Worm (Caenorhabditis elegans): Measurements from ENCODE around the gene comt-2.

Gene comt-2

DNA sequence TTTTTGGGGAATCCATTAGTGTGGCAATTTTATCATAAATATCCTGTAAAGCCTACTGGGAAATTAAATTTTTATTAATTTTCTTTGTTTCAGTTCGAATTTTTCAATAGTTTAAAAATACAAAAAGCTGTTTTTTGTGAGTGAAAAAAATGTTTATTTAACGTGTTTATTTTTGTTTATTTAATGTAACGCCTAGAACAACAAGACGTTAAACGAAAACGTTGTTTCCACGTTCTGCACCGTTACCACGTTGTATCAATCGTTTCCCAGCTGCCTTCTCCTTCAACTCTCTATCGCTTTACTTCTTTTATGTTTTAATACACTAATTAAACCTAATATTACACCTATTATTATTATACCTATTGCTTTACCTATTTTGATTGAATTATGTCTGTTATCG is 46.6 kb downstream of the comt-2 start, which contains the start of gene T08G3.13:
Gene T08G3.13 (plus strand): TSS at position 301 of the 400 bp plus-strand sequence.
- no peak for TF ChIP-seq ets-5 (GFP tag; IDR thresholded peaks at IDR 0.05)
- TF ChIP-seq nhr-47 (tag; optimal IDR thresholded peaks at IDR 0.05), result no peak
- TF ChIP-seq rnt-1 (tag; optimal IDR thresholded peaks at IDR 0.05), result no peak
- TF ChIP-seq tlp-1 (tag; optimal IDR thresholded peaks at IDR 0.05), result no peak
- no peak for TF ChIP-seq ceh-90 (tag; optimal IDR thresholded peaks at IDR 0.05)
- no peak for TF ChIP-seq elt-2 (tag; optimal IDR thresholded peaks at IDR 0.05)
- no peak for TF ChIP-seq C04F5.9 (tag; optimal IDR thresholded peaks at IDR 0.05)
- TF ChIP-seq lin-13 (GFP tag; optimal IDR thresholded peaks at IDR 0.05), result no peak

DNA sequence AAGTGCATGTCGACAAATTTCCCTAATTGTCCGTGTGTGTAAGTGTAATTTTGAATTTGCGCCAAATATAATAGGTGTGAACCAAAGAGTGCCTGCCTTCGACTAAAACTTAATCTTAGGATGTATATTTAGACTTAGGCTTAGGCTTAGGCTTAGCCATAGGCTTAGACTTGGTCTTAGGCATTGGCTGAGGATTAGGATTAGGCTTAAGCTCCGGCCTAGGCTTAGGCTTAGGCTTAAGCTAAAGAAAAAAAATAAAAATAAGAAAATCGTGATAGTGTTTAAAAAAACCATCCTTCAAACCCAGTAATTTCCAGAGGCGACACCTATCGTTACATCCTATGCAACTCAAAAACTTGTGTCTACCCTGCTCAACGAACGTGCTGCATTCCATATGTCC is 48.1 kb downstream of the comt-2 start:
- TF ChIP-seq mep-1 (tag; optimal IDR thresholded peaks at IDR 0.05) (no peak), jun-1 (tag; optimal IDR thresholded peaks at IDR 0.05) (no peak), sup-37 (GFP tag; optimal IDR thresholded peaks at IDR 0.05) (no peak), nhr-76 (tag; optimal IDR thresholded peaks at IDR 0.05) (no peak), C04F5.9 (tag; optimal IDR thresholded peaks at IDR 0.05) (no peak), efl-3 (GFP tag; optimal IDR thresholded peaks at IDR 0.05) (no peak), nhr-84 (tag; optimal IDR thresholded peaks at IDR 0.05) (no peak), pag-3 (tag; optimal IDR thresholded peaks at IDR 0.05; ENCODE audit: borderline replicate concordance, insufficient read depth) (no peak)

DNA sequence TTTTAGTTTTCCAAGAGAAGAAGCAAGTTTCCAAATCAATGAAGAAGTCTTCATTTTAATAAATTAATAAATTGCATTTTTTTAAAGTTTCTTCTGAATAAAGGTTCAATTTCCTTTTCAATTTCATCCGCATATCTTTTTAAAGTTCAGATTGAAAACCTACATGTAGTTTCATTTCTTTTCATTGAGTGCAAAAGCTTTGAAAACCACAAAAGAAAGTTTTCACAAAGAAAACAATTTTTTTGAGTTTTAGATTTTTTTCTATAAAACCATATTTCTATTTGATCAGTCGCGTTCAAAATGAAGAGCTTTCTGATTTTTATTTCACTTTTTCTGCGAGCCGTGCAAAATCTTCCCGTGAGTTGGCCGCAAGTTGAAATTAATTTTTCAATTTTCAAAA is 48.6 kb downstream of the comt-2 start, which contains the start of gene T08G3.6:
Gene T08G3.6 (plus strand): TSS at position 301 of the 400 bp plus-strand sequence.
- TF ChIP-seq swsn-7 (tag; optimal IDR thresholded peaks at IDR 0.05), result no peak
- TF ChIP-seq lin-14 (GFP tag; optimal IDR thresholded peaks at IDR 0.05), result no peak
- TF ChIP-seq grh-1 (GFP tag; IDR thresholded peaks at IDR 0.05), result no peak
- TF ChIP-seq nhr-28 (tag; optimal IDR thresholded peaks at IDR 0.05), result no peak

DNA sequence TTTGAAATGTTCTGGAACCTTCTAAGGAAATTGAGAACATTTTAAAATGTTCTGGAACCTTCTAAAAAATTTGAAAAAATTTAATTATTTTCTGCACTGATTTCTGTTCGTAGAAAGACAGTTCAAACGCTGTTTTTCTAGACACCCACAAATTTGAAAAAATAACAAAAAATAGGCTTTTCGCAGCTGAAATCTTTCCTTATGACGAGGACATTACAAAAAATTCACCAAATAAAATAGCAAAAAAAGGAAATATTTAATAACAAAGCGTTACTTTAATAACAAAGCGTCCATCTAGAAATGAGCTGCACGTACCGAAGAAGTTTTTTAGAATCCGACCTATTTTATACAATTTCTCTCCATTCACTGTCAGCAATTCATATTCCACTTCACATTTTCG is 50.7 kb downstream of the comt-2 start, which contains the start of gene srh-141:
Gene srh-141 (plus strand): TSS at position 301 of the 400 bp plus-strand sequence.
- TF ChIP-seq C34B4.2 (tag; optimal IDR thresholded peaks at IDR 0.05) (no peak), vab-15 (tag; optimal IDR thresholded peaks at IDR 0.05) (no peak), fkh-4 (tag; optimal IDR thresholded peaks at IDR 0.05; ENCODE audit: borderline replicate concordance) (no peak), elt-2 (tag; optimal IDR thresholded peaks at IDR 0.05) (no peak), efl-3 (GFP tag; optimal IDR thresholded peaks at IDR 0.05) (no peak), lin-35 (GFP tag; optimal IDR thresholded peaks at IDR 0.05) (no peak), dpl-1 (GFP tag; optimal IDR thresholded peaks at IDR 0.05) (no peak), grh-1 (GFP tag; IDR thresholded peaks at IDR 0.05) (no peak), lin-15B (tag; optimal IDR thresholded peaks at IDR 0.05) (no peak), irx-1 (tag; optimal IDR thresholded peaks at IDR 0.05) (no peak), elt-3 (tag; optimal IDR thresholded peaks at IDR 0.05) (no peak), nhr-47 (tag; optimal IDR thresholded peaks at IDR 0.05) (no peak)
